Worm (Caenorhabditis elegans) whole organism, L1 larva: ENCODE data around the gene ZC395.11.

Experiments used
- C04F5.9 ChIP-seq: sonication (generic microtip); optimal IDR thresholded peaks from 2 replicates; lab custom pipeline; 2016; ENCODE audit warnings: missing genetic modification characterization, missing compliant biosample characterization
- aha-1 ChIP-seq: fragments of 150-350 bp; optimal IDR thresholded peaks from 2 replicates; lab custom pipeline; 2014; ENCODE audit warnings: missing biosample characterization, missing genetic modification characterization
- aly-2 ChIP-seq: fragments of 150-350 bp; optimal IDR thresholded peaks from 2 replicates; lab custom pipeline; 2014; ENCODE audit warnings: missing biosample characterization, missing genetic modification characterization
- blmp-1 ChIP-seq: fragments of 150-350 bp; optimal IDR thresholded peaks from 2 replicates; lab custom pipeline; 2014; ENCODE audit warnings: missing biosample characterization, missing genetic modification characterization
- ceh-8 ChIP-seq: fragments of 200-800 bp; sonication (Bioruptor generic); optimal IDR thresholded peaks from 2 replicates; lab custom pipeline; 2018; ENCODE audit warnings: mild to moderate bottlenecking, missing genetic modification characterization, moderate library complexity, missing compliant biosample characterization
- ceh-82 ChIP-seq, 3 experiments: fragments of 150-350 bp in 1 of 3; sonication (generic microtip) in 2 of 3; optimal IDR thresholded peaks; 2 replicates each; lab custom pipeline; 2014 to 2017; ENCODE audit warnings: missing biosample characterization in 3 of 3, missing genetic modification characterization in 3 of 3
- ces-1 ChIP-seq: fragments of 150-350 bp; optimal IDR thresholded peaks from 2 replicates; lab custom pipeline; 2014; ENCODE audit warnings: missing biosample characterization, missing genetic modification reagents, missing genetic modification characterization
- dpl-1 ChIP-seq, 3 experiments: fragments of 150-350 bp in 2 of 3; sonication (generic microtip) in 1 of 3; optimal IDR thresholded peaks; 2 replicates each; lab custom pipeline; 2014 to 2017; ENCODE audit warnings: missing biosample characterization in 3 of 3, missing genetic modification characterization in 3 of 3, missing genetic modification reagents in 3 of 3
- dsc-1 ChIP-seq: sonication (generic microtip); optimal IDR thresholded peaks from 2 replicates; lab custom pipeline; 2016; ENCODE audit warnings: mild to moderate bottlenecking, missing genetic modification characterization, missing compliant biosample characterization
- efl-1 ChIP-seq, 4 experiments: fragments of 150-350 bp; optimal IDR thresholded peaks in 3 of 4; peaks in 1 of 4; 1 replicate in 1 of 4; 2 replicates in 3 of 4; lab custom pipeline; 2014; ENCODE audit warnings: missing biosample characterization in 2 of 4, missing genetic modification characterization in 2 of 4, missing genetic modification reagents in 2 of 4
- egl-27 ChIP-seq, 2 experiments: fragments of 150-350 bp in 1 of 2; sonication (generic microtip); optimal IDR thresholded peaks; 3 replicates each; lab custom pipeline; 2017 to 2018; ENCODE audit warnings: missing biosample characterization in 2 of 2, missing genetic modification characterization in 2 of 2, missing genetic modification reagents in 2 of 2
- elt-2 ChIP-seq: sonication (generic microtip); optimal IDR thresholded peaks from 2 replicates; lab custom pipeline; 2016; ENCODE audit warnings: missing genetic modification characterization, mild to moderate bottlenecking, inconsistent platforms, missing compliant biosample characterization, missing genetic modification reagents
- elt-3 ChIP-seq, 6 experiments: fragments of 150-350 bp in 1 of 6; sonication (generic microtip); optimal IDR thresholded peaks; 2 replicates each; lab custom pipeline; 2017 to 2018; ENCODE audit warnings: missing biosample characterization in 6 of 6, missing genetic modification characterization in 6 of 6, inconsistent platforms in 1 of 6
- ets-5 ChIP-seq: fragments of 200-800 bp; sonication (Bioruptor generic); IDR thresholded peaks from 2 replicates; pipeline ENCODE4 v1.3.6; 2022; ENCODE audit warnings: missing genetic modification characterization, missing compliant biosample characterization
- fkh-10 ChIP-seq: sonication (generic microtip); optimal IDR thresholded peaks from 2 replicates; lab custom pipeline; 2017; ENCODE audit warnings: missing biosample characterization, missing genetic modification reagents, missing genetic modification characterization
- hlh-17 ChIP-seq: fragments of 200-800 bp; sonication (Bioruptor generic); optimal IDR thresholded peaks from 2 replicates; lab custom pipeline; 2018; ENCODE audit warnings: missing genetic modification characterization, mild to moderate bottlenecking, missing compliant biosample characterization, moderate library complexity, borderline replicate concordance
- hlh-4 ChIP-seq: sonication (generic microtip); optimal IDR thresholded peaks from 2 replicates; lab custom pipeline; 2016; ENCODE audit warnings: mild to moderate bottlenecking, missing genetic modification characterization, missing compliant biosample characterization
- lin-14 ChIP-seq: fragments of 200-800 bp; sonication (Bioruptor generic); optimal IDR thresholded peaks from 2 replicates; lab custom pipeline; 2018; ENCODE audit warnings: mild to moderate bottlenecking, missing genetic modification characterization, moderate library complexity, missing compliant biosample characterization
- lin-35 ChIP-seq, 2 experiments: fragments of 150-350 bp; optimal IDR thresholded peaks; 2 replicates each; lab custom pipeline; 2014; ENCODE audit warnings: missing biosample characterization in 2 of 2, missing genetic modification characterization in 2 of 2, missing genetic modification reagents in 2 of 2
- lsy-2 ChIP-seq, 2 experiments: fragments of 150-350 bp; optimal IDR thresholded peaks; 2 replicates each; lab custom pipeline; 2014; ENCODE audit warnings: missing biosample characterization in 2 of 2, missing genetic modification characterization in 2 of 2
- mab-9 ChIP-seq: fragments of 200-800 bp; sonication (Bioruptor generic); IDR thresholded peaks from 2 replicates; pipeline ENCODE4 v1.3.6; 2022; ENCODE audit warnings: missing genetic modification reagents, missing genetic modification characterization, missing compliant biosample characterization
- mdl-1 ChIP-seq, 2 experiments: fragments of 150-350 bp; optimal IDR thresholded peaks; 2 replicates each; lab custom pipeline; 2014 to 2017; ENCODE audit warnings: missing biosample characterization in 2 of 2, missing genetic modification characterization in 2 of 2, inconsistent platforms in 1 of 2
- nhr-11 ChIP-seq: fragments of 150-350 bp; optimal IDR thresholded peaks from 2 replicates; lab custom pipeline; 2014; ENCODE audit warnings: missing biosample characterization, missing genetic modification characterization
- nhr-19 ChIP-seq: fragments of 200-800 bp; sonication (Bioruptor generic); conservative IDR thresholded peaks from 2 replicates; pipeline ENCODE4 v1.3.6; 2022; ENCODE audit warnings: missing genetic modification characterization, missing compliant biosample characterization
- nhr-20 ChIP-seq: sonication (generic microtip); optimal IDR thresholded peaks from 2 replicates; lab custom pipeline; 2016; ENCODE audit warnings: mild to moderate bottlenecking, missing genetic modification characterization, missing compliant biosample characterization
- nhr-237 ChIP-seq: fragments of 150-350 bp; optimal IDR thresholded peaks from 2 replicates; lab custom pipeline; 2014; ENCODE audit warnings: missing biosample characterization, missing genetic modification characterization
- nhr-71 ChIP-seq: sonication (generic microtip); optimal IDR thresholded peaks from 2 replicates; lab custom pipeline; 2016; ENCODE audit warnings: mild to moderate bottlenecking, missing genetic modification characterization, moderate library complexity, missing compliant biosample characterization
- nhr-84 ChIP-seq: sonication (generic microtip); optimal IDR thresholded peaks from 2 replicates; lab custom pipeline; 2017; ENCODE audit warnings: missing biosample characterization, missing genetic modification characterization
- nhr-90 ChIP-seq: sonication (generic microtip); optimal IDR thresholded peaks from 2 replicates; lab custom pipeline; 2016; ENCODE audit warnings: mild to moderate bottlenecking, missing genetic modification characterization, missing compliant biosample characterization; ENCODE audit not compliant: poor library complexity
- pax-3 ChIP-seq: fragments of 200-800 bp; sonication (Bioruptor generic); optimal IDR thresholded peaks from 2 replicates; lab custom pipeline; 2018; ENCODE audit warnings: mild to moderate bottlenecking, missing genetic modification characterization, moderate library complexity, missing compliant biosample characterization
- rnt-1 ChIP-seq: sonication (generic microtip); optimal IDR thresholded peaks from 2 replicates; lab custom pipeline; 2016; ENCODE audit warnings: mild to moderate bottlenecking, missing genetic modification characterization, moderate library complexity, missing compliant biosample characterization
- skn-1 ChIP-seq: fragments of 150-350 bp; optimal IDR thresholded peaks from 2 replicates; lab custom pipeline; 2014; ENCODE audit warnings: missing biosample characterization, missing genetic modification characterization
- snu-23 ChIP-seq: sonication (generic microtip); optimal IDR thresholded peaks from 2 replicates; lab custom pipeline; 2016; ENCODE audit warnings: missing genetic modification characterization, missing compliant biosample characterization
- sptf-1 ChIP-seq: fragments of 150-350 bp; optimal IDR thresholded peaks from 2 replicates; lab custom pipeline; 2014; ENCODE audit warnings: missing biosample characterization, missing genetic modification characterization
- sup-37 ChIP-seq: fragments of 200-800 bp; sonication (Bioruptor generic); optimal IDR thresholded peaks from 2 replicates; lab custom pipeline; 2018; ENCODE audit warnings: mild to moderate bottlenecking, missing genetic modification characterization, missing compliant biosample characterization
- unc-130 ChIP-seq: fragments of 150-350 bp; optimal IDR thresholded peaks from 2 replicates; lab custom pipeline; 2017; ENCODE audit warnings: missing biosample characterization, missing genetic modification characterization, inconsistent platforms
- unc-62 ChIP-seq: fragments of 150-350 bp; optimal IDR thresholded peaks from 2 replicates; lab custom pipeline; 2014; ENCODE audit warnings: missing biosample characterization, missing genetic modification reagents, missing genetic modification characterization
- unc-98 ChIP-seq: fragments of 200-800 bp; sonication (Bioruptor generic); IDR thresholded peaks from 2 replicates; pipeline ENCODE4 v1.3.6; 2022; ENCODE audit warnings: missing genetic modification characterization, missing compliant biosample characterization
- xbp-1 ChIP-seq: sonication (generic microtip); optimal IDR thresholded peaks from 2 replicates; lab custom pipeline; 2016; ENCODE audit warnings: missing genetic modification characterization, missing compliant biosample characterization

Gene ZC395.11

DNA sequence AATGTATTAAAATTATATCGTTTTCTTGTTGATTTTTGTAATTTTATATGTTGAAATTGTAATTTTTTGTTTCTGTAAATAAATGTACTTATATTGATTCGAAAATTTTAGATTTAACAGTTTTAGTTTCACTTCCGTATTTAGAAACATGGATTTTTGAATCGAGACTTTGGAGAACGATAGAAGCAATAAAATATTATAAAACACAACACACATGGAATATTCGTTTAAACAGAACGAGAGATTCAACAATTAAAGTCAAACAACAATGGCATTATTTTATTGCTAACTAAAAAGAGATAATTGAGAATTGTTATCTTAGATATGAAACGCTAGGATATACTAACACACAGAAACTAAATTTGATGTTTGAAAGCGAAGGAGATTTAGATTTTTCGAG, 17.6 kb downstream of the ZC395.11 start:
- TF ChIP-seq nhr-20 (tag; lab: Kevin White, UChicago) (no peak), elt-2 (tag; lab: Kevin White, UChicago) (peak; percentile 6), unc-62 (GFP tag; lab: Kevin White, UChicago) (no peak), egl-27 (tag; optimal IDR thresholded peaks at IDR 0.05; lab: Kevin White, UChicago) (no peak), pax-3 (tag; lab: Kevin White, UChicago) (no peak), ces-1 (GFP tag; lab: Kevin White, UChicago) (no peak), C04F5.9 (tag; lab: Kevin White, UChicago) (no peak), efl-1 (optimal IDR thresholded peaks at IDR 0.05; lab: Kevin White, UChicago) (no peak), efl-1 (GFP tag; optimal IDR thresholded peaks at IDR 0.05 in 1 of 2; lab: Kevin White, UChicago) (peak in 1 of 2 experiments; percentile 69), mab-9 (GFP tag; lab: Robert Waterston, UW) (no peak), dpl-1 (GFP tag; optimal IDR thresholded peaks at IDR 0.05; lab: Kevin White, UChicago) (no peak), hlh-17 (no peak), nhr-71 (no peak), lin-14 (GFP tag; lab: Kevin White, UChicago) (no peak), sptf-1 (tag; lab: Kevin White, UChicago) (no peak), ceh-82 (tag; optimal IDR thresholded peaks at IDR 0.05; lab: Kevin White, UChicago) (no peak), unc-98 (GFP tag; lab: Robert Waterston, UW) (no peak), aha-1 (tag; lab: Kevin White, UChicago) (no peak), elt-3 (tag; optimal IDR thresholded peaks at IDR 0.05; lab: Kevin White, UChicago) (no peak), nhr-84 (tag; lab: Kevin White, UChicago) (no peak), sup-37 (GFP tag; lab: Kevin White, UChicago) (no peak), lsy-2 (tag; optimal IDR thresholded peaks at IDR 0.05; lab: Kevin White, UChicago) (peak; percentile 8), ets-5 (GFP tag; lab: Robert Waterston, UW) (no peak), dsc-1 (tag; lab: Kevin White, UChicago) (no peak), ceh-8 (GFP tag; lab: Kevin White, UChicago) (no peak), hlh-4 (tag; lab: Kevin White, UChicago) (no peak), fkh-10 (GFP tag; lab: Kevin White, UChicago) (no peak), lin-35 (GFP tag; optimal IDR thresholded peaks at IDR 0.05; lab: Kevin White, UChicago) (peak in 1 of 2 experiments; percentile 47), xbp-1 (no peak), nhr-237 (tag; lab: Kevin White, UChicago) (no peak), aly-2 (no peak), nhr-11 (tag; lab: Kevin White, UChicago) (no peak), mdl-1 (tag; optimal IDR thresholded peaks at IDR 0.05; lab: Kevin White, UChicago) (no peak)

DNA sequence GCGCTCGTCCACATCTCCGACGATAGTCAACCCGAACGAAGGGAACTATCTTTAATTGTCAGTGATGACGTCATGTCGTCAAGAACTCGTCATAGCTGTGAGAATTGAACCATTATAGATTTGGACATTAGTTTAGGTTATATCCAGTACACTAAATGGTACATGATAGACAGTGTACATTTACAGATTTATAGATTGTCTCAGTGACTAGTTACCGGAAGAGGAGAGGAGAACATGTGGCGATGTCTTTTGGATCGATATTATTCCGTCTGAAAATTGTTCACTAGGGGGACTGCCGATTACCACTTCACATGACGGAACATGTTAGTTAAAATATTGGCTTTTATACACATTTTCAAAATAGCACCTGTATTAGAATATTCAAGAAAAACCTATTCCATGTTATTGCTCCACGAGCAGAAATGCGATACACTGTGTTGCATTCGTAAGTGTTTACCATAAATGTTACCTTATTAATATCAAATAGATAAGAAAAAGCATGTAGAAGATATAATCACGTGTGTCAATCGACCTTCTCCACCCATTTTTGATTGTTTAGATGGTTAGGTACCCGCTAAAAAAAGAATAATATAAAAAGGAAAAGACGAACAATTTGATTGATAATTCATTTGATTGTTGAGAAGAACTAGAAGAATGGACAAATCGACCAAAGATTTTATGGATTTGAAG, 18.7 kb downstream of the ZC395.11 start, which contains the start of gene ZC395.5:
Gene ZC395.5, plus strand, starts transcription at position 632 of the 690 bp plus-strand sequence.
- no peak for TF ChIP-seq skn-1 (tag; lab: Kevin White, UChicago)
- TF ChIP-seq efl-1 (optimal IDR thresholded peaks at IDR 0.05; lab: Kevin White, UChicago) = no peak
- peak in 1 of 2 experiments; percentile 52 for TF ChIP-seq efl-1 (GFP tag; optimal IDR thresholded peaks at IDR 0.05 in 1 of 2; lab: Kevin White, UChicago)
- TF ChIP-seq elt-2 (tag; lab: Kevin White, UChicago) = peak; percentile 69
- TF ChIP-seq rnt-1 = no peak
- peak in 1 of 2 experiments; percentile 34 for TF ChIP-seq lin-35 (GFP tag; optimal IDR thresholded peaks at IDR 0.05; lab: Kevin White, UChicago)
- peak; percentile 16 for TF ChIP-seq blmp-1 (tag; lab: Kevin White, UChicago)
- peak; percentile 28 for TF ChIP-seq nhr-20 (tag; lab: Kevin White, UChicago)
- TF ChIP-seq lsy-2 (tag; optimal IDR thresholded peaks at IDR 0.05; lab: Kevin White, UChicago) = peak in 1 of 2 experiments; percentile 24
- TF ChIP-seq snu-23 (GFP tag; lab: Kevin White, UChicago) = peak; percentile 8
- TF ChIP-seq unc-130 = no peak
- TF ChIP-seq nhr-90 = peak; percentile 14
- TF ChIP-seq nhr-19 (GFP tag; lab: Robert Waterston, UW) = no peak
- TF ChIP-seq, all 84 proteins: peak for 8
